Worm (Caenorhabditis elegans): ENCODE measurements around the gene R13H4.5.

Gene R13H4.5

ce11 chrV:11818786-11819185 is 41.7 kb upstream of the R13H4.5 start:
- peak in 1 of 2 experiments; percentile 44 for TF ChIP-seq unc-62 (GFP tag; optimal IDR thresholded peaks at IDR 0.05 in 1 of 2)
- TF ChIP-seq unc-62 (tag; optimal IDR thresholded peaks at IDR 0.05): no peak
- no peak for TF ChIP-seq cey-2 (tag; optimal IDR thresholded peaks at IDR 0.05; ENCODE audit: borderline replicate concordance, insufficient read depth)

DNA sequence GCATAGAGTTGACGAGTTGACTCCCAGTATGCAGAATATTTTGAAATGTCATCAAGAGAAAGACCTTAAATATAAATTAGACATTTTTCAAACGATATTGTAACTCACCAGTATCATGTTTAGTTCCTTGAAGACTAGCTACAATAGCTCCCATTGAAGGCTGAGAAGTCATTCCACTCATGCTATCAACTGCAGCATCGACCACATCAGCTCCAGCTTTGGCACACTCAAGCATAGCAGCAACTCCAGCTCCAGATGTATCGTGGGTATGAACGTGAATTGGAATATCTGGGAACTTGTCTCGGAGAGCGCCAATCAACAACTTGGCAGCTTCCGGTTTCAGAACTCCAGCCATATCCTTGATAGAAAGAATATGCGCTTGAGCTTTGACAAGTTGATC is 41.0 kb upstream of the R13H4.5 start:
- no peak for TF ChIP-seq mxl-2 (GFP tag; conservative IDR thresholded peaks at IDR 0.05)
- no peak for TF ChIP-seq spr-3 (GFP tag; optimal IDR thresholded peaks at IDR 0.05)
- TF ChIP-seq pha-4 (GFP tag; IDR thresholded peaks at IDR 0.05): no peak
- no peak for TF ChIP-seq pha-4 (tag; optimal IDR thresholded peaks at IDR 0.05)
- TF ChIP-seq aha-1 (tag): peak; percentile 76
- TF ChIP-seq unc-62 (GFP tag; optimal IDR thresholded peaks at IDR 0.05 in 1 of 2): no peak
- TF ChIP-seq unc-62 (tag; optimal IDR thresholded peaks at IDR 0.05): no peak
- TF ChIP-seq pqm-1 (tag; optimal IDR thresholded peaks at IDR 0.05): no peak
- no peak for TF ChIP-seq ctbp-1 (GFP tag; IDR thresholded peaks at IDR 0.05)
- TF ChIP-seq unc-39 (tag; optimal IDR thresholded peaks at IDR 0.05): no peak
- TF ChIP-seq daf-16 (GFP tag; optimal IDR thresholded peaks at IDR 0.05): no peak
- TF ChIP-seq daf-16 (tag; optimal IDR thresholded peaks at IDR 0.05): peak; percentile 4
- TF ChIP-seq madf-9 (GFP tag; conservative IDR thresholded peaks at IDR 0.05): no peak
- TF ChIP-seq dmd-8 (GFP tag; IDR thresholded peaks at IDR 0.05): no peak
- no peak for TF ChIP-seq spr-1 (tag; optimal IDR thresholded peaks at IDR 0.05)
- TF ChIP-seq vab-7 (GFP tag; IDR thresholded peaks at IDR 0.05): 0 out of 2 replicates have a peak, but pooled peaks have one; percentile 2

- TF ChIP-seq duxl-1 (tag; optimal IDR thresholded peaks at IDR 0.05; ENCODE audit: poor library complexity) (no peak), nhr-25 (tag; optimal IDR thresholded peaks at IDR 0.05; ENCODE audit: borderline replicate concordance, insufficient read depth) (no peak), pqm-1 (tag; optimal IDR thresholded peaks at IDR 0.05) (peak; percentile 54), attf-4 (tag; optimal IDR thresholded peaks at IDR 0.05) (no peak), ceh-82 (tag; optimal IDR thresholded peaks at IDR 0.05) (no peak), nhr-77 (tag; optimal IDR thresholded peaks at IDR 0.05) (peak; percentile 28), hlh-11 (tag; optimal IDR thresholded peaks at IDR 0.05) (peak; percentile 35), ZK546.5 (tag; optimal IDR thresholded peaks at IDR 0.05) (no peak), set-16 (GFP tag; IDR thresholded peaks at IDR 0.05) (no peak), D1046.2 (GFP tag; IDR thresholded peaks at IDR 0.05) (no peak), vab-7 (GFP tag; IDR thresholded peaks at IDR 0.05) (no peak), zfp-3 (GFP tag; conservative IDR thresholded peaks at IDR 0.05) (0 out of 2 replicates have a peak, but pooled peaks have one; percentile 31), aha-1 (tag) (peak; percentile 96), dmd-6 (GFP tag; IDR thresholded peaks at IDR 0.05) (peak; percentile 57), aly-2 (tag; optimal IDR thresholded peaks at IDR 0.05) (no peak), dpl-1 (GFP tag; optimal IDR thresholded peaks at IDR 0.05) (no peak), mdt-29 (GFP tag; IDR thresholded peaks at IDR 0.05) (peak; percentile 43; the same call in 1 of the 2 replicates), zfp-2 (tag; optimal IDR thresholded peaks at IDR 0.05) (no peak), tra-1 (GFP tag; IDR thresholded peaks at IDR 0.05) (no peak), sdz-12 (GFP tag; optimal IDR thresholded peaks at IDR 0.05) (no peak), daf-19 (GFP tag; conservative IDR thresholded peaks at IDR 0.05) (no peak), dve-1 (tag; optimal IDR thresholded peaks at IDR 0.05; ENCODE audit: insufficient read depth) (peak; percentile 32), nhr-28 (tag; optimal IDR thresholded peaks at IDR 0.05) (peak; percentile 68), daf-16 (GFP tag; optimal IDR thresholded peaks at IDR 0.05) (no peak), daf-16 (tag; optimal IDR thresholded peaks at IDR 0.05) (peak; percentile 23)
Measured at ce11 chrV:11820551-11820950, 39.9 kb upstream of the R13H4.5 start.

DNA sequence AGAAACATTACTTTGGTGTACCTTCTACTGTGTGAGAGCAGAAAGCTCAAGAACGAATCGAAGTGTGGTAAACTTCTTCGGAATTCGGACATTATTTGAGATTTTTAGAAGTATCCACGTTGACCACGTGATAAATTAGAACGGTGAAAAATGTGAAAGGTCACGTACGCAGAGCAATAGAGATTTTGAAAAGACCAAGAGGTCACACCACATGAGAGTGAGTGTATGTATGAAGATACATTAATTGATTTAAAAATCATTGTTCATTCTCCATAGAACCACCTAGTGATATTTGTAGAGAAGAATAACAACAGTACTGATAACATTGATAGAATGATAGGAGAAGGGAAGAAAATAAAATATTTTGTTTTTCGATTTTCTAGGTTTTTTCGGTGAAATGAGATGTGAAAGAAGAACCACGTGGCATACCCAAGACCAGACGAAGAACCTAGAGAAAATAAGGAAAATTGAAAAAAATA is 38.0 kb upstream of the R13H4.5 start, which contains the start of gene pyc-1:
Gene pyc-1, minus strand, starts transcription at position 69 of the 479 bp plus-strand sequence.
- TF ChIP-seq unc-62 (GFP tag; optimal IDR thresholded peaks at IDR 0.05 in 1 of 2) (peak in 1 of 2 experiments; percentile 49), unc-62 (tag; optimal IDR thresholded peaks at IDR 0.05) (no peak), mxl-3 (GFP tag; optimal IDR thresholded peaks at IDR 0.05) (peak; percentile 15), nhr-41 (GFP tag; IDR thresholded peaks at IDR 0.05) (no peak), duxl-1 (tag; optimal IDR thresholded peaks at IDR 0.05; ENCODE audit: poor library complexity) (no peak), mdl-1 (tag; optimal IDR thresholded peaks at IDR 0.05) (peak in 1 of 2 experiments; percentile 47), mdt-29 (GFP tag; IDR thresholded peaks at IDR 0.05) (peak; percentile 23; the same call in 1 of the 2 replicates), zip-2 (tag; optimal IDR thresholded peaks at IDR 0.05) (peak; percentile 21), nhr-6 (tag; optimal IDR thresholded peaks at IDR 0.05) (peak; percentile 47), nhr-10 (tag; optimal IDR thresholded peaks at IDR 0.05) (peak; percentile 90), nhr-11 (tag; optimal IDR thresholded peaks at IDR 0.05) (peak; percentile 23), pha-4 (GFP tag; IDR thresholded peaks at IDR 0.05) (0 out of 2 replicates have a peak, but pooled peaks have one; percentile 10), pha-4 (tag; optimal IDR thresholded peaks at IDR 0.05) (no peak), dve-1 (tag; optimal IDR thresholded peaks at IDR 0.05; ENCODE audit: insufficient read depth) (peak; percentile 76), hif-1 (tag; optimal IDR thresholded peaks at IDR 0.05) (peak; percentile 74 to 95), lsy-2 (tag; optimal IDR thresholded peaks at IDR 0.05) (peak in 1 of 2 experiments; percentile 51)

Data from whole organism, L4 larva.